Worm (Caenorhabditis elegans): ENCODE measurements around the gene C24A8.6.

The C24A8.6 gene

ce11 chrX:4371413-4371812, 39.2 kb upstream of the C24A8.6 start, which contains the start of gene R160.13:
Gene R160.13 (minus strand): TSS chrX:4371513.
- TF ChIP-seq ceh-82 (tag; optimal IDR thresholded peaks at IDR 0.05) (no peak), ztf-11 (tag; optimal IDR thresholded peaks at IDR 0.05) (no peak), snpc-4 (tag; optimal IDR thresholded peaks at IDR 0.05) (no peak), hpl-2 (GFP tag; optimal IDR thresholded peaks at IDR 0.05) (no peak), ets-5 (GFP tag; IDR thresholded peaks at IDR 0.05) (no peak), nhr-11 (tag; optimal IDR thresholded peaks at IDR 0.05) (no peak), nhr-71 (tag; optimal IDR thresholded peaks at IDR 0.05) (no peak), fkh-10 (GFP tag; optimal IDR thresholded peaks at IDR 0.05) (no peak), lsy-2 (tag; optimal IDR thresholded peaks at IDR 0.05) (no peak)

DNA sequence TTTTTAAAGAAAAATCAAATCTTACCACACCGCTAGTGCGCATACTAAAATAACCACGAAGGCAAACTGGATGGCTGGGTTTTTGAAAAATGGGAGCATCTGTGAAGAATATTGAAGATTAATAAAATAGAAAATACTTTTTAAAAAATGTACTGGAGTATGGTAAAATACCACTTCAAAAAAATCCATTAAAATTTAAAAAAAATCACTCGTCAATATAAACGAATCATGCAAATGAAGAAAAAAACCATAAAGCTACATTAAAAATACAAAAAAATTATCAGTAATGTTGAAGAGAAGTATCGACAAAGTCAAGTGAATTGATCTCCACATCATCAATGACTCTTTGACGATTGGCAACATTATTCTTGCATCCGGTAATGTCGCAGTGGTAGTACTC, 38.6 kb upstream of the C24A8.6 start, which contains the start of gene R160.5:
Gene R160.5, minus strand, starts transcription at position 101 of the 400 bp plus-strand sequence.
- TF ChIP-seq egl-13 (tag; optimal IDR thresholded peaks at IDR 0.05): no peak
- no peak for TF ChIP-seq C04F5.9 (tag; optimal IDR thresholded peaks at IDR 0.05)
- TF ChIP-seq xbp-1 (tag; optimal IDR thresholded peaks at IDR 0.05): no peak
- TF ChIP-seq lir-3 (tag; optimal IDR thresholded peaks at IDR 0.05; ENCODE audit: poor library complexity): no peak
- TF ChIP-seq efl-1 (optimal IDR thresholded peaks at IDR 0.05): no peak
- no peak for TF ChIP-seq efl-1 (GFP tag; optimal IDR thresholded peaks at IDR 0.05 in 1 of 2)
- TF ChIP-seq nhr-11 (tag; optimal IDR thresholded peaks at IDR 0.05): no peak
- TF ChIP-seq aha-1 (tag; optimal IDR thresholded peaks at IDR 0.05): no peak
- no peak for TF ChIP-seq mep-1 (tag; optimal IDR thresholded peaks at IDR 0.05)
- no peak for TF ChIP-seq lsy-2 (tag; optimal IDR thresholded peaks at IDR 0.05)
- no peak for TF ChIP-seq nhr-85 (tag)
- no peak for TF ChIP-seq ceh-82 (tag; optimal IDR thresholded peaks at IDR 0.05)
- no peak for TF ChIP-seq nhr-28 (tag; optimal IDR thresholded peaks at IDR 0.05)
- no peak for TF ChIP-seq nhr-47 (tag; optimal IDR thresholded peaks at IDR 0.05)

- TF ChIP-seq unc-98 (GFP tag; IDR thresholded peaks at IDR 0.05) (no peak), ces-1 (GFP tag; optimal IDR thresholded peaks at IDR 0.05) (no peak), lin-15B (tag; optimal IDR thresholded peaks at IDR 0.05) (no peak), sup-37 (GFP tag; optimal IDR thresholded peaks at IDR 0.05) (no peak), nhr-84 (tag; optimal IDR thresholded peaks at IDR 0.05) (no peak), ceh-8 (GFP tag; optimal IDR thresholded peaks at IDR 0.05) (no peak), lir-3 (tag; optimal IDR thresholded peaks at IDR 0.05; ENCODE audit: poor library complexity) (no peak), F16B12.6 (tag; optimal IDR thresholded peaks at IDR 0.05) (no peak), ceh-88 (GFP tag; IDR thresholded peaks at IDR 0.05) (no peak), irx-1 (tag; optimal IDR thresholded peaks at IDR 0.05) (no peak), mep-1 (tag; optimal IDR thresholded peaks at IDR 0.05) (no peak)
Observed at ce11 chrX:4368800-4369199, 36.6 kb upstream of the C24A8.6 start, which contains the start of gene R160.4. Gene R160.4 (minus strand): TSS chrX:4368900.

DNA sequence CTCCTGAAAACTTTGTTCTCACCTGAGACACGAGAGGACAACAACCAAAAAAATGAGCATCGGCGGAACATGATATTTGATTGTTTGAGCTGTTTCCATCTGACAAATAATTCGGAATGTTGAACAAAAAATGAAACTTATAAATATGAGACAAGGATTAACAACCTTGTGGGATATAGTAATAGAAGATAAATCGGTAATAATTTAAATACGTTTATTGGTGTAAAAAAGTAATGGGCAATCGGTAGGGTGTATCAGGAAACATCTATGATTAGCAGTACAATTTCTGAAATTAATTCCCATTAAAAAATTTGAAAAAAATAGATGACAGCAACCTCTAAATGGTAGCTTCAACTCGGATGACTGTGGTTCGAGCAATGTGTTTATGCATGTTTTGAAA, 35.2 kb upstream of the C24A8.6 start, which contains the start of gene R160.10:
Gene R160.10, minus strand, starts transcription at position 101 of the 400 bp plus-strand sequence.
- no peak for TF ChIP-seq fos-1 (tag; optimal IDR thresholded peaks at IDR 0.05)
- no peak for TF ChIP-seq lin-14 (GFP tag; optimal IDR thresholded peaks at IDR 0.05)
- no peak for TF ChIP-seq efl-3 (GFP tag; optimal IDR thresholded peaks at IDR 0.05)
- TF ChIP-seq mep-1 (tag; optimal IDR thresholded peaks at IDR 0.05): no peak
- no peak for TF ChIP-seq C04F5.9 (tag; optimal IDR thresholded peaks at IDR 0.05)
- TF ChIP-seq nhr-76 (tag; optimal IDR thresholded peaks at IDR 0.05): no peak
- TF ChIP-seq nhr-90 (tag; optimal IDR thresholded peaks at IDR 0.05; ENCODE audit: poor library complexity): no peak
- TF ChIP-seq lin-15B (tag; optimal IDR thresholded peaks at IDR 0.05): no peak
- TF ChIP-seq isw-1 (GFP tag; IDR thresholded peaks at IDR 0.05): no peak
- TF ChIP-seq pag-3 (tag; optimal IDR thresholded peaks at IDR 0.05; ENCODE audit: borderline replicate concordance, insufficient read depth): no peak
- TF ChIP-seq egl-27 (tag; optimal IDR thresholded peaks at IDR 0.05): no peak
- TF ChIP-seq nhr-47 (tag; optimal IDR thresholded peaks at IDR 0.05): no peak
- no peak for TF ChIP-seq lin-39 (tag; optimal IDR thresholded peaks at IDR 0.05)
- TF ChIP-seq dpl-1 (GFP tag; optimal IDR thresholded peaks at IDR 0.05): no peak
- no peak for TF ChIP-seq elt-2 (tag; optimal IDR thresholded peaks at IDR 0.05)
- TF ChIP-seq Y116A8C.19 (tag; optimal IDR thresholded peaks at IDR 0.05; ENCODE audit: borderline replicate concordance): no peak
- TF ChIP-seq egl-13 (tag; optimal IDR thresholded peaks at IDR 0.05): no peak

Data from whole organism, L1 larva.